Fruit fly (Drosophila melanogaster) whole organism, embryonic: Measurements from ENCODE around the gene CG2641.

Experiments used
- Aef1 ChIP-seq: fragments of 200-800 bp; sonication (Bioruptor generic); IDR thresholded peaks from 3 replicates; pipeline ENCODE4 v1.3.6; 2022; ENCODE audit warnings: missing biosample characterization, missing genetic modification characterization
- Antp ChIP-seq: fragments of 200-800 bp; sonication (Bioruptor generic); optimal IDR thresholded peaks from 3 replicates; lab custom pipeline; 2016; ENCODE audit warnings: missing biosample characterization, missing genetic modification characterization
- B-H1 ChIP-seq: fragments of 200-800 bp; sonication (Bioruptor generic); IDR thresholded peaks from 3 replicates; pipeline ENCODE4 v1.3.6; 2022; ENCODE audit warnings: missing biosample characterization, missing genetic modification characterization
- C15 ChIP-seq: fragments of 200-800 bp; sonication (Bioruptor generic); IDR thresholded peaks from 3 replicates; pipeline ENCODE4 v1.3.6; 2022; ENCODE audit warnings: missing biosample characterization, missing genetic modification characterization
- CG10147 ChIP-seq: fragments of 200-800 bp; sonication (Bioruptor generic); optimal IDR thresholded peaks from 2 replicates; lab custom pipeline; 2019; ENCODE audit warnings: missing biosample characterization, mild to moderate bottlenecking, missing genetic modification characterization, moderate library complexity
- CG11085 ChIP-seq: fragments of 200-800 bp; sonication (Bioruptor generic); IDR thresholded peaks from 2 replicates; pipeline ENCODE4 v1.3.6; 2022; ENCODE audit warnings: missing biosample characterization, missing genetic modification characterization
- CG11398 ChIP-seq: fragments of 200-800 bp; sonication (Bioruptor generic); optimal IDR thresholded peaks from 2 replicates; lab custom pipeline; 2016; ENCODE audit warnings: missing biosample characterization, missing genetic modification characterization
- CG13123 ChIP-seq: fragments of 200-800 bp; sonication (Bioruptor generic); optimal IDR thresholded peaks from 2 replicates; lab custom pipeline; 2016; ENCODE audit warnings: missing biosample characterization, missing genetic modification characterization
- CG13296 ChIP-seq: fragments of 200-800 bp; sonication (Bioruptor generic); optimal IDR thresholded peaks from 3 replicates; lab custom pipeline; 2018; ENCODE audit warnings: missing biosample characterization, mild to moderate bottlenecking, missing genetic modification characterization
- CG14667 ChIP-seq: fragments of 200-800 bp; sonication (Bioruptor generic); IDR thresholded peaks from 2 replicates; pipeline ENCODE4 v1.3.6; 2022; ENCODE audit warnings: missing biosample characterization, missing genetic modification characterization
- CG18262 ChIP-seq: fragments of 200-800 bp; optimal IDR thresholded peaks from 3 replicates; lab custom pipeline; 2019; ENCODE audit warnings: missing biosample characterization, mild to moderate bottlenecking, missing genetic modification characterization, moderate library complexity
- CG2199 ChIP-seq: fragments of 200-800 bp; sonication (Bioruptor generic); IDR thresholded peaks from 3 replicates; pipeline ENCODE4 v1.3.6; 2022; ENCODE audit warnings: missing biosample characterization, missing genetic modification characterization
- CG2889 ChIP-seq: fragments of 200-800 bp; sonication (Bioruptor generic); IDR thresholded peaks from 3 replicates; pipeline ENCODE4 v1.3.6; 2022; ENCODE audit warnings: missing biosample characterization, missing genetic modification characterization
- CG3838 ChIP-seq: fragments of 200-800 bp; sonication (Bioruptor generic); optimal IDR thresholded peaks from 3 replicates; lab custom pipeline; 2016; ENCODE audit warnings: missing biosample characterization, missing genetic modification characterization
- CG4424 ChIP-seq: fragments of 200-800 bp; sonication (Bioruptor generic); optimal IDR thresholded peaks from 3 replicates; lab custom pipeline; 2016; ENCODE audit warnings: missing biosample characterization, missing genetic modification characterization
- CG7357 ChIP-seq: fragments of 200-800 bp; sonication (Bioruptor generic); IDR thresholded peaks from 3 replicates; pipeline ENCODE4 v1.3.6; 2022; ENCODE audit warnings: missing biosample characterization, missing genetic modification characterization
- CG7786 ChIP-seq: fragments of 200-800 bp; sonication (Bioruptor generic); optimal IDR thresholded peaks from 2 replicates; lab custom pipeline; 2016; ENCODE audit warnings: missing biosample characterization, missing genetic modification characterization
- CG7963 ChIP-seq: fragments of 200-800 bp; sonication (Bioruptor generic); IDR thresholded peaks from 3 replicates; pipeline ENCODE4 v1.3.6; 2022; ENCODE audit warnings: missing biosample characterization, missing genetic modification characterization; ENCODE audit not compliant: partially characterized antibody
- CG8478 ChIP-seq: fragments of >200 bp; optimal IDR thresholded peaks from 2 replicates; lab custom pipeline; 2018
- CG9215 ChIP-seq: fragments of 200-800 bp; sonication (Bioruptor generic); IDR thresholded peaks from 2 replicates; pipeline ENCODE4 v1.3.6; 2022; ENCODE audit warnings: missing biosample characterization, missing genetic modification characterization
- Dbx ChIP-seq: fragments of 200-800 bp; sonication (Bioruptor generic); IDR thresholded peaks from 3 replicates; pipeline ENCODE4 v1.3.6; 2022; ENCODE audit warnings: missing biosample characterization, missing genetic modification characterization
- E2f2 ChIP-seq: fragments of 200-800 bp; sonication (Bioruptor generic); IDR thresholded peaks from 2 replicates; pipeline ENCODE4 v1.3.6; 2022; ENCODE audit warnings: missing biosample characterization, missing genetic modification characterization
- Fer3 ChIP-seq: fragments of 200-800 bp; sonication (Bioruptor generic); optimal IDR thresholded peaks from 2 replicates; lab custom pipeline; 2018; ENCODE audit warnings: missing biosample characterization, mild to moderate bottlenecking, missing genetic modification characterization, moderate library complexity
- Gug ChIP-seq: fragments of 200-800 bp; sonication (Bioruptor generic); IDR thresholded peaks from 4 replicates; pipeline ENCODE4 v1.3.6; 2022; ENCODE audit warnings: missing biosample characterization, missing genetic modification characterization
- Hr78 ChIP-seq, 2 experiments: fragments of 200-800 bp in 1 of 2; fragments of >200 bp in 1 of 2; sonication (Bioruptor generic) in 1 of 2; optimal IDR thresholded peaks; 2 replicates each; lab custom pipeline; 2017 to 2019; ENCODE audit warnings: missing biosample characterization in 2 of 2, missing genetic modification characterization in 2 of 2, mild to moderate bottlenecking in 1 of 2, moderate library complexity in 1 of 2
- Meics ChIP-seq: fragments of 200-800 bp; sonication (Bioruptor generic); optimal IDR thresholded peaks from 2 replicates; lab custom pipeline; 2017; ENCODE audit warnings: missing biosample characterization, mild to moderate bottlenecking, missing genetic modification characterization
- Mrtf ChIP-seq: fragments of 200-800 bp; sonication (Bioruptor generic); IDR thresholded peaks from 3 replicates; pipeline ENCODE4 v1.3.6; 2022; ENCODE audit warnings: missing biosample characterization, missing genetic modification characterization
- NC2β ChIP-seq: fragments of 200-800 bp; sonication (Bioruptor generic); optimal IDR thresholded peaks from 2 replicates; lab custom pipeline; 2016; ENCODE audit warnings: missing biosample characterization, missing genetic modification characterization
- Oli ChIP-seq: fragments of 200-800 bp; sonication (Bioruptor generic); optimal IDR thresholded peaks from 2 replicates; lab custom pipeline; 2018; ENCODE audit warnings: missing biosample characterization, mild to moderate bottlenecking, missing genetic modification characterization, moderate library complexity
- YL-1 ChIP-seq: fragments of 200-800 bp; sonication (Bioruptor generic); optimal IDR thresholded peaks from 3 replicates; lab custom pipeline; 2017; ENCODE audit warnings: missing biosample characterization, mild to moderate bottlenecking, missing genetic modification characterization
- al ChIP-seq: fragments of 200-800 bp; sonication (Bioruptor generic); IDR thresholded peaks from 2 replicates; pipeline ENCODE4 v1.3.6; 2022; ENCODE audit warnings: missing biosample characterization, missing genetic modification characterization
- br ChIP-seq: fragments of >200 bp; optimal IDR thresholded peaks from 2 replicates; lab custom pipeline; 2017
- danr ChIP-seq: fragments of 200-800 bp; sonication (Bioruptor generic); IDR thresholded peaks from 2 replicates; pipeline ENCODE4 v1.3.6; 2022; ENCODE audit warnings: missing biosample characterization, missing genetic modification characterization
- disco-r ChIP-seq: fragments of 200-800 bp; sonication (Bioruptor generic); optimal IDR thresholded peaks from 2 replicates; lab custom pipeline; 2016; ENCODE audit warnings: missing biosample characterization, missing genetic modification characterization
- ewg ChIP-seq: fragments of 200-800 bp; sonication (Bioruptor generic); optimal IDR thresholded peaks from 3 replicates; lab custom pipeline; 2017; ENCODE audit warnings: mild to moderate bottlenecking, missing biosample characterization, missing genetic modification reagents, missing genetic modification characterization
- fu2 ChIP-seq: fragments of 200-800 bp; sonication (Bioruptor generic); optimal IDR thresholded peaks from 2 replicates; lab custom pipeline; 2016; ENCODE audit warnings: missing biosample characterization, missing genetic modification characterization
- gcm ChIP-seq: fragments of 200-800 bp; sonication (Bioruptor generic); optimal IDR thresholded peaks from 2 replicates; lab custom pipeline; 2019; ENCODE audit warnings: missing biosample characterization, mild to moderate bottlenecking, missing genetic modification characterization, moderate library complexity
- gro ChIP-seq: fragments of 200-800 bp; sonication (Bioruptor generic); optimal IDR thresholded peaks from 2 replicates; lab custom pipeline; 2016; ENCODE audit warnings: missing biosample characterization, missing genetic modification characterization
- h ChIP-seq: fragments of >200 bp; optimal IDR thresholded peaks from 2 replicates; lab custom pipeline; 2017
- hbn ChIP-seq: fragments of 200-800 bp; sonication (Bioruptor generic); IDR thresholded peaks from 2 replicates; pipeline ENCODE4 v1.3.6; 2022; ENCODE audit warnings: missing biosample characterization, missing genetic modification characterization; ENCODE audit not compliant: partially characterized antibody
- hkb ChIP-seq, 2 experiments: fragments of 200-800 bp in 1 of 2; fragments of >200 bp in 1 of 2; sonication (Bioruptor generic) in 1 of 2; IDR thresholded peaks in 1 of 2; optimal IDR thresholded peaks in 1 of 2; 2 replicates each; pipeline versions ENCODE4 v1.3.6 to Lab custom; 2017 to 2022; ENCODE audit warnings: missing biosample characterization in 1 of 2, missing genetic modification characterization in 1 of 2
- ken ChIP-seq: fragments of 200-800 bp; sonication (Bioruptor generic); IDR thresholded peaks from 3 replicates; pipeline ENCODE4 v1.3.6; 2022; ENCODE audit warnings: missing biosample characterization, missing genetic modification characterization
- oc ChIP-seq: fragments of 200-800 bp; sonication (Bioruptor generic); optimal IDR thresholded peaks from 2 replicates; lab custom pipeline; 2018; ENCODE audit warnings: missing biosample characterization, mild to moderate bottlenecking, missing genetic modification characterization, moderate library complexity
- ranshi ChIP-seq: fragments of 200-800 bp; sonication (Bioruptor generic); IDR thresholded peaks from 2 replicates; pipeline ENCODE4 v1.3.6; 2022; ENCODE audit warnings: missing biosample characterization, missing genetic modification characterization
- slbo ChIP-seq: fragments of 200-800 bp; sonication (Bioruptor generic); IDR thresholded peaks from 2 replicates; pipeline ENCODE4 v1.3.6; 2022; ENCODE audit warnings: missing biosample characterization, missing genetic modification characterization
- stc ChIP-seq: fragments of 200-800 bp; sonication (Bioruptor generic); IDR thresholded peaks from 2 replicates; pipeline ENCODE4 v1.3.6; 2022; ENCODE audit warnings: missing biosample characterization, missing genetic modification characterization
- tgo ChIP-seq: fragments of 200-800 bp; sonication (Bioruptor generic); IDR thresholded peaks from 3 replicates; pipeline ENCODE4 v1.3.6; 2022; ENCODE audit warnings: missing biosample characterization, missing genetic modification characterization
- trh ChIP-seq: fragments of 200-800 bp; sonication (Bioruptor generic); optimal IDR thresholded peaks from 2 replicates; lab custom pipeline; 2016; ENCODE audit warnings: missing biosample characterization, missing genetic modification characterization
- usp ChIP-seq: fragments of >200 bp; optimal IDR thresholded peaks from 2 replicates; lab custom pipeline; 2017; ENCODE audit warnings: missing biosample characterization, missing genetic modification characterization
- yki ChIP-seq: fragments of >200 bp; optimal IDR thresholded peaks from 3 replicates; lab custom pipeline; 2018
- zfh2 ChIP-seq: fragments of 200-800 bp; sonication (Bioruptor generic); optimal IDR thresholded peaks from 2 replicates; lab custom pipeline; 2016; ENCODE audit warnings: missing biosample characterization, missing genetic modification characterization

CG2641 gene

dm6 chr3R:7809662-7810621, 16.1 kb downstream of the CG2641 start, which contains the start of the genes CG2993 and sgll (continued):
- TF ChIP-seq Antp (peak; percentile 97), disco-r (peak; percentile 82), Fer3 (peak; percentile 88), CG9215 (GFP tag; lab: Robert Waterston, UW) (peak; percentile 86), CG10147 (no peak), Mrtf (peak; percentile 96), YL-1 (GFP tag; lab: Kevin White, UChicago) (no peak), oc (tag; lab: Kevin White, UChicago) (peak; percentile 39), CG7786 (GFP tag; lab: Kevin White, UChicago) (peak; percentile 88), Aef1 (GFP tag; lab: Robert Waterston, UW) (peak; percentile 89), gcm (GFP tag; lab: Kevin White, UChicago) (no peak), CG2889 (peak; percentile 70; the same call in 2 of the 3 replicates), B-H1 (GFP tag; lab: Robert Waterston, UW) (peak; percentile 81), CG18262 (peak; percentile 82), danr (peak; percentile 71), slbo (GFP tag; lab: Robert Waterston, UW) (peak; percentile 98), hbn (no peak; the same call in 1 of the 2 replicates), Gug (GFP tag; lab: Robert Waterston, UW) (peak; percentile 94), ranshi (GFP tag; lab: Robert Waterston, UW) (peak; percentile 90; the same call in 1 of the 2 replicates), NC2β (peak; percentile 95), trh (GFP tag; lab: Kevin White, UChicago) (peak; percentile 89), CG8478 (lab: Kevin White, UChicago) (peak; percentile 70), Dbx (peak; percentile 96), Meics (GFP tag; lab: Kevin White, UChicago) (peak; percentile 90), CG3838 (GFP tag; lab: Kevin White, UChicago) (peak; percentile 84), br (lab: Kevin White, UChicago) (no peak), stc (GFP tag; lab: Robert Waterston, UW) (peak; percentile 82), hkb (optimal IDR thresholded peaks at IDR 0.05; lab: Kevin White, UChicago) (peak; percentile 72), hkb (GFP tag; IDR thresholded peaks at IDR 0.05; lab: Robert Waterston, UW) (peak; percentile 81), CG13123 (peak; percentile 83), ewg (GFP tag; lab: Kevin White, UChicago) (peak; percentile 84), Hr78 (GFP tag; optimal IDR thresholded peaks at IDR 0.05; lab: Kevin White, UChicago) (no peak), al (GFP tag; lab: Robert Waterston, UW) (peak; percentile 81), CG14667 (peak; percentile 95), yki (peak; percentile 20), C15 (GFP tag; lab: Robert Waterston, UW) (no peak; the same call in 2 of the 3 replicates), CG7963 (GFP tag; lab: Robert Waterston, UW) (no peak), h (lab: Kevin White, UChicago) (no peak), tgo (GFP tag; lab: Robert Waterston, UW) (peak; percentile 92), CG2199 (GFP tag; lab: Robert Waterston, UW) (peak; percentile 93), CG13296 (GFP tag; lab: Kevin White, UChicago) (no peak), CG11085 (GFP tag; lab: Robert Waterston, UW) (peak; percentile 94), ken (GFP tag; lab: Robert Waterston, UW) (peak; percentile 96), zfh2 (peak; percentile 75), CG4424 (peak; percentile 92), fu2 (peak; percentile 83), usp (GFP tag; lab: Kevin White, UChicago) (no peak), CG7357 (GFP tag; lab: Robert Waterston, UW) (peak; percentile 80), E2f2 (GFP tag; lab: Robert Waterston, UW) (peak; percentile 60), CG11398 (GFP tag; lab: Kevin White, UChicago) (peak; percentile 82), gro (GFP tag; lab: Kevin White, UChicago) (peak; percentile 77), Oli (tag; lab: Kevin White, UChicago) (peak; percentile 81)
